Worm (Caenorhabditis elegans): ENCODE results near the gene lipl-1.
A peak's percentile ranks its signal among the peaks of the same experiment; 100 is the strongest.

The lipl-1 gene

ce11 chrV:12909544-12910157, 10.1 kb upstream of the lipl-1 start, which contains the start of gene nid-1:
nid-1 (plus strand) TSS chrV:12910107.
- TF ChIP-seq ztf-4 (tag; optimal IDR thresholded peaks at IDR 0.05) (no peak), mbf-1 (tag; optimal IDR thresholded peaks at IDR 0.05) (no peak), dmd-4 (tag; optimal IDR thresholded peaks at IDR 0.05) (no peak), nhr-11 (tag; optimal IDR thresholded peaks at IDR 0.05) (no peak), F13H6.1 (tag; optimal IDR thresholded peaks at IDR 0.05) (no peak), gmeb-1 (tag; optimal IDR thresholded peaks at IDR 0.05) (peak; percentile 8), alr-1 (tag; optimal IDR thresholded peaks at IDR 0.05) (no peak), fos-1 (tag; optimal IDR thresholded peaks at IDR 0.05) (peak; percentile 20), unc-39 (tag; optimal IDR thresholded peaks at IDR 0.05) (no peak), crh-2 (tag; optimal IDR thresholded peaks at IDR 0.05) (peak; percentile 28), ztf-1 (GFP tag; conservative IDR thresholded peaks at IDR 0.05) (no peak), C34F6.9 (tag; optimal IDR thresholded peaks at IDR 0.05) (no peak), nhr-21 (tag; optimal IDR thresholded peaks at IDR 0.05) (no peak), peb-1 (tag; optimal IDR thresholded peaks at IDR 0.05) (no peak), elt-1 (tag; optimal IDR thresholded peaks at IDR 0.05) (no peak), nhr-12 (tag; optimal IDR thresholded peaks at IDR 0.05) (no peak), snpc-4 (tag; optimal IDR thresholded peaks at IDR 0.05) (no peak), nhr-237 (tag; optimal IDR thresholded peaks at IDR 0.05) (no peak), lin-11 (tag; optimal IDR thresholded peaks at IDR 0.05) (no peak), lin-39 (tag; optimal IDR thresholded peaks at IDR 0.05) (no peak), sma-9 (GFP tag; optimal IDR thresholded peaks at IDR 0.05) (peak; percentile 51), sma-9 (tag; optimal IDR thresholded peaks at IDR 0.05) (no peak), ama-1 (optimal IDR thresholded peaks at IDR 0.05) (no peak)

ce11 chrV:12921680-12922079, 1.9 kb downstream of the lipl-1 start:
- TF ChIP-seq sma-3 (GFP tag; optimal IDR thresholded peaks at IDR 0.05) (no peak), gmeb-1 (tag; optimal IDR thresholded peaks at IDR 0.05) (peak; percentile 34), C34F6.9 (tag; optimal IDR thresholded peaks at IDR 0.05) (no peak), peb-1 (tag; optimal IDR thresholded peaks at IDR 0.05) (no peak), sma-9 (GFP tag; optimal IDR thresholded peaks at IDR 0.05) (peak; percentile 75), sma-9 (tag; optimal IDR thresholded peaks at IDR 0.05) (no peak), F13H6.1 (tag; optimal IDR thresholded peaks at IDR 0.05) (no peak), nhr-237 (tag; optimal IDR thresholded peaks at IDR 0.05) (no peak), crh-2 (tag; optimal IDR thresholded peaks at IDR 0.05) (peak; percentile 43), alr-1 (tag; optimal IDR thresholded peaks at IDR 0.05) (no peak), elt-3 (tag; optimal IDR thresholded peaks at IDR 0.05) (no peak), aly-2 (tag; optimal IDR thresholded peaks at IDR 0.05) (no peak), nhr-11 (tag; optimal IDR thresholded peaks at IDR 0.05) (no peak), ztf-1 (GFP tag; conservative IDR thresholded peaks at IDR 0.05) (no peak), fos-1 (tag; optimal IDR thresholded peaks at IDR 0.05) (peak; percentile 73)

ce11 chrV:12922308-12922707, 2.5 kb downstream of the lipl-1 start, which contains the start of gene dhrs-4:
dhrs-4 (plus strand) TSS chrV:12922608.
- no peak for TF ChIP-seq aly-2 (tag; optimal IDR thresholded peaks at IDR 0.05)
- no peak for TF ChIP-seq nhr-237 (tag; optimal IDR thresholded peaks at IDR 0.05)
- no peak for TF ChIP-seq ama-1 (optimal IDR thresholded peaks at IDR 0.05)
- no peak for TF ChIP-seq sma-3 (GFP tag; optimal IDR thresholded peaks at IDR 0.05)
- no peak for TF ChIP-seq ztf-11 (tag; optimal IDR thresholded peaks at IDR 0.05)
- TF ChIP-seq mbf-1 (tag; optimal IDR thresholded peaks at IDR 0.05) = no peak
- no peak for TF ChIP-seq nhr-12 (tag; optimal IDR thresholded peaks at IDR 0.05)
- TF ChIP-seq nhr-6 (tag; optimal IDR thresholded peaks at IDR 0.05) = no peak
- TF ChIP-seq nhr-10 (tag; optimal IDR thresholded peaks at IDR 0.05) = no peak

- TF ChIP-seq ztf-4 (tag; optimal IDR thresholded peaks at IDR 0.05) (no peak), blmp-1 (tag; optimal IDR thresholded peaks at IDR 0.05; ENCODE audit: insufficient read depth) (no peak), crh-2 (tag; optimal IDR thresholded peaks at IDR 0.05) (no peak), lin-39 (tag; optimal IDR thresholded peaks at IDR 0.05) (no peak), aly-2 (tag; optimal IDR thresholded peaks at IDR 0.05) (no peak), C34F6.9 (tag; optimal IDR thresholded peaks at IDR 0.05) (no peak), skn-1 (tag; optimal IDR thresholded peaks at IDR 0.05) (no peak), Y55F3AM.14 (GFP tag; optimal IDR thresholded peaks at IDR 0.05) (no peak), nhr-77 (tag; optimal IDR thresholded peaks at IDR 0.05) (no peak)
Measured at ce11 chrV:12924128-12924527, 4.3 kb downstream of the lipl-1 start, which contains the start of gene pqn-67. pqn-67 (plus strand) TSS chrV:12924428.

- TF ChIP-seq lin-11 (tag; optimal IDR thresholded peaks at IDR 0.05) (no peak), blmp-1 (tag; optimal IDR thresholded peaks at IDR 0.05; ENCODE audit: insufficient read depth) (peak; percentile 21)
Measured at ce11 chrV:12928929-12929532, 9.2 kb downstream of the lipl-1 start, which contains the start of gene T16G1.2. T16G1.2 (plus strand) TSS chrV:12929482.
